Fruit fly (Drosophila melanogaster): ENCODE results near the gene gogo.

DNA sequence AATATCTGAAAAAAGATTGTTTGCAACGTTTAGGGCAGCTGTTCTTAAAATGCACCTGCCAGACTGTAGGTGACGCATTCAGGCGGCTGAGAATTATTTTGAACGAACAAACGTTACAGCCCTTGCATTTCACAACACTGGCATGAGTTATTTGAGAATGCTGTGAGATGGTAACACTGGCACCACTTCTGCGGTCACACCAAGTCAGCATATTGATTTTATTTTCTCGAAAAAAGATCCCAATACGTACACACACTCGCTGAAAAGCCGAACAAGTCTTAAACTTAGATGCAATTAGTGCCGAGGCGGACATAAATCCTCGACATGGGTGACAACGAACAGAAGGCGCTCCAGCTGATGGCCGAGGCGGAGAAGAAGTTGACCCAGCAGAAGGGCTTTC is 18.5 kb upstream of the gogo start, which contains the start of gene alphaSnap:
- TF ChIP-seq CG12605 (GFP tag; IDR thresholded peaks at IDR 0.05) (no peak), Pif1B (GFP tag; optimal IDR thresholded peaks at IDR 0.05) (no peak), CG4496 (GFP tag; IDR thresholded peaks at IDR 0.05) (no peak), CG15710 (tag; optimal IDR thresholded peaks at IDR 0.05) (no peak), EcR (GFP tag; optimal IDR thresholded peaks at IDR 0.05) (no peak), CG8159 (tag; optimal IDR thresholded peaks at IDR 0.05) (no peak)

Data from whole organism, pupa.